Fruit fly (Drosophila melanogaster): ENCODE data around the gene mre11.
A peak's percentile ranks its signal among the peaks of the same experiment; 100 is the strongest.

Gene mre11

DNA sequence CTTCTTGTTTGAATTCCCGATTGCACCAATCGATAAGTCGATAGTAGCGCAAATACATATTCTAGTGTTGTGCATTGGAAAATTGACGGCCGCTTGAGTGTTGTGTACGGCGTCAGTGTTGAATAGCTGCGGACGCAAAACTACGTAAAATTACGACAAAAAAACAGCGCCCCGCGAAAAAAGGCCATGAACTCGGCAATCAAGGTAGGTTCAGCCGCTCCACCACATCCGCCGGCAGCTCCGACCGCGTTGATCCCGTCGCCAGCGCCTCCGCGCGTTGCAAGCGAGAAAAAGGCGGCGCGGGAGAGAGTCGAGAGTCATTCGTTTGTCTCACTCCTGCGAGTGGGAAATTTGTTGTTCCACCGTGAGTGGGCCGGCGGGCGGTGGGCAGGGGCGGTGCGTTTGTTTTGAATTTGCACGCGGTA lies 4.0 kb upstream of the mre11 start, which contains the start of gene CG33695 (continued):
- TF ChIP-seq lola (GFP tag; optimal IDR thresholded peaks at IDR 0.05) (no peak), CG9215 (GFP tag; IDR thresholded peaks at IDR 0.05) (peak; percentile 48), CG16813 (GFP tag; IDR thresholded peaks at IDR 0.05; ENCODE audit: partially characterized antibody) (peak; percentile 66), Mad (GFP tag; optimal IDR thresholded peaks at IDR 0.05) (peak; percentile 61), Ets65A (GFP tag) (peak; percentile 98), chif (GFP tag; optimal IDR thresholded peaks at IDR 0.05) (peak; percentile 53 to 63), CG30020 (tag; optimal IDR thresholded peaks at IDR 0.05) (peak; percentile 5), CG32772 (GFP tag; IDR thresholded peaks at IDR 0.05) (no peak), CG6854 (GFP tag; optimal IDR thresholded peaks at IDR 0.05) (no peak), kni (GFP tag; optimal IDR thresholded peaks at IDR 0.05) (no peak), crol (GFP tag; IDR thresholded peaks at IDR 0.05) (peak; percentile 91), Chrac-16 (GFP tag; optimal IDR thresholded peaks at IDR 0.05) (peak; percentile 74), HmgD (GFP tag; optimal IDR thresholded peaks at IDR 0.05) (peak; percentile 71), dan (GFP tag; IDR thresholded peaks at IDR 0.05) (no peak), Sox102F (GFP tag; optimal IDR thresholded peaks at IDR 0.05) (no peak), Dip3 (GFP tag; optimal IDR thresholded peaks at IDR 0.05) (peak; percentile 75), so (GFP tag; IDR thresholded peaks at IDR 0.05) (0 out of 3 replicates have a peak, but pooled peaks have one; percentile 12), CG8765 (GFP tag; IDR thresholded peaks at IDR 0.05) (no peak), CG4730 (GFP tag; IDR thresholded peaks at IDR 0.05) (peak; percentile 15; the same call in 1 of the 2 replicates), CG13894 (tag; optimal IDR thresholded peaks at IDR 0.05) (no peak), Rfx (GFP tag; IDR thresholded peaks at IDR 0.05) (peak; percentile 87), Vsx1 (GFP tag; optimal IDR thresholded peaks at IDR 0.05) (no peak), CG7372 (GFP tag; IDR thresholded peaks at IDR 0.05) (0 out of 2 replicates have a peak, but pooled peaks have one; percentile 10), CG3726 (GFP tag; IDR thresholded peaks at IDR 0.05) (no peak), gsb (GFP tag; IDR thresholded peaks at IDR 0.05) (no peak), GATAe (GFP tag; conservative IDR thresholded peaks at IDR 0.05) (no peak), Dll (GFP tag; IDR thresholded peaks at IDR 0.05; ENCODE audit: partially characterized antibody) (peak; percentile 75), Side (GFP tag; optimal IDR thresholded peaks at IDR 0.05) (peak; percentile 68), CG2129 (GFP tag; IDR thresholded peaks at IDR 0.05; ENCODE audit: partially characterized antibody) (peak; percentile 28; the same call in 1 of the 2 replicates), dpn (GFP tag; optimal IDR thresholded peaks at IDR 0.05) (peak; percentile 75 to 82), schlank (tag; optimal IDR thresholded peaks at IDR 0.05) (no peak), bigmax (GFP tag; optimal IDR thresholded peaks at IDR 0.05) (no peak), Fer3 (tag; optimal IDR thresholded peaks at IDR 0.05) (peak; percentile 52), Hr39 (optimal IDR thresholded peaks at IDR 0.05) (peak; percentile 70), CG17802 (tag; optimal IDR thresholded peaks at IDR 0.05) (peak; percentile 3), ase (GFP tag; IDR thresholded peaks at IDR 0.05) (peak; percentile 32; the same call in 1 of the 3 replicates), seq (GFP tag; IDR thresholded peaks at IDR 0.05) (peak; percentile 55; the same call in 1 of the 2 replicates), pros (GFP tag; optimal IDR thresholded peaks at IDR 0.05) (no peak), CG7357 (GFP tag; IDR thresholded peaks at IDR 0.05) (no peak), Sox100B (GFP tag; optimal IDR thresholded peaks at IDR 0.05) (no peak), Oaz (GFP tag; IDR thresholded peaks at IDR 0.05) (no peak), Lim3 (GFP tag; IDR thresholded peaks at IDR 0.05) (no peak), twi (tag; optimal IDR thresholded peaks at IDR 0.05) (no peak), ems (GFP tag; optimal IDR thresholded peaks at IDR 0.05) (peak; percentile 84), CG4617 (GFP tag; optimal IDR thresholded peaks at IDR 0.05; ENCODE audit: borderline replicate concordance) (peak; percentile 95), Sry-β (GFP tag; optimal IDR thresholded peaks at IDR 0.05) (peak; percentile 11), sqz (GFP tag; optimal IDR thresholded peaks at IDR 0.05) (no peak), CG14667 (GFP tag; IDR thresholded peaks at IDR 0.05) (no peak), CG17385 (GFP tag; optimal IDR thresholded peaks at IDR 0.05) (peak; percentile 41), scrt (GFP tag; optimal IDR thresholded peaks at IDR 0.05) (no peak), Lpt (GFP tag; optimal IDR thresholded peaks at IDR 0.05) (no peak)

All from whole organism, embryonic.